Fruit fly (Drosophila melanogaster) whole organism, embryonic: ENCODE measurements around the gene CG31867.

Source experiments
- Blimp-1 ChIP-seq: fragments of 200-800 bp; sonication (Bioruptor generic); optimal IDR thresholded peaks from 3 replicates; lab custom pipeline; 2018; ENCODE audit warnings: missing biosample characterization, missing genetic modification characterization, mild to moderate bottlenecking, moderate library complexity, missing genetic modification reagents
- CG10366 ChIP-seq: fragments of 200-800 bp; sonication (Bioruptor generic); IDR thresholded peaks from 2 replicates; pipeline ENCODE4 v1.3.6; 2022; ENCODE audit warnings: missing biosample characterization, missing genetic modification characterization
- CG12155 ChIP-seq: fragments of 200-800 bp; sonication (Bioruptor generic); optimal IDR thresholded peaks from 3 replicates; lab custom pipeline; 2016; ENCODE audit warnings: missing biosample characterization, missing genetic modification characterization
- CG12391 ChIP-seq: fragments of 200-800 bp; sonication (Bioruptor generic); optimal IDR thresholded peaks from 3 replicates; lab custom pipeline; 2018; ENCODE audit warnings: missing biosample characterization, mild to moderate bottlenecking, missing genetic modification characterization, moderate library complexity
- CG12769 ChIP-seq: fragments of 200-800 bp; sonication (Bioruptor generic); optimal IDR thresholded peaks from 2 replicates; lab custom pipeline; 2019; ENCODE audit warnings: missing biosample characterization, mild to moderate bottlenecking, missing genetic modification characterization, moderate library complexity
- CG13624 ChIP-seq: fragments of 200-800 bp; sonication (Bioruptor generic); optimal IDR thresholded peaks from 2 replicates; lab custom pipeline; 2016; ENCODE audit warnings: missing biosample characterization, missing genetic modification characterization
- CG14050 ChIP-seq: fragments of 200-800 bp; sonication (Bioruptor generic); IDR thresholded peaks from 3 replicates; pipeline ENCODE4 v1.3.6; 2022; ENCODE audit warnings: missing biosample characterization, missing genetic modification characterization
- CG15514 ChIP-seq: fragments of 200-800 bp; sonication (Bioruptor generic); optimal IDR thresholded peaks from 3 replicates; lab custom pipeline; 2017; ENCODE audit warnings: missing biosample characterization, missing genetic modification characterization, mild to moderate bottlenecking, moderate library complexity, missing genetic modification reagents
- CG17186 ChIP-seq: fragments of 200-800 bp; sonication (Bioruptor generic); optimal IDR thresholded peaks from 3 replicates; lab custom pipeline; 2017; ENCODE audit warnings: missing biosample characterization, missing genetic modification reagents, missing genetic modification characterization
- CG17361 ChIP-seq: fragments of 200-800 bp; sonication (Bioruptor generic); IDR thresholded peaks from 3 replicates; pipeline ENCODE4 v1.3.6; 2022; ENCODE audit warnings: missing biosample characterization, missing genetic modification characterization
- CG17912 ChIP-seq: fragments of 200-800 bp; sonication (Bioruptor generic); optimal IDR thresholded peaks from 2 replicates; lab custom pipeline; 2018; ENCODE audit warnings: missing biosample characterization, mild to moderate bottlenecking, missing genetic modification characterization
- CG30431 ChIP-seq: fragments of 200-800 bp; sonication (Bioruptor generic); optimal IDR thresholded peaks from 2 replicates; lab custom pipeline; 2017; ENCODE audit warnings: missing biosample characterization, missing genetic modification characterization
- CG32532 ChIP-seq: fragments of 200-800 bp; sonication (Bioruptor generic); IDR thresholded peaks from 2 replicates; pipeline ENCODE4 v1.3.6; 2022; ENCODE audit warnings: missing biosample characterization, missing genetic modification characterization
- CG32767 ChIP-seq: fragments of 200-800 bp; sonication (Bioruptor generic); IDR thresholded peaks from 2 replicates; pipeline ENCODE4 v1.3.6; 2022; ENCODE audit warnings: missing biosample characterization, missing genetic modification characterization
- CG33213 ChIP-seq: fragments of 200-800 bp; sonication (Bioruptor generic); optimal IDR thresholded peaks from 3 replicates; lab custom pipeline; 2016; ENCODE audit warnings: missing biosample characterization, missing genetic modification characterization
- CG4282 ChIP-seq: fragments of 200-800 bp; sonication (Bioruptor generic); optimal IDR thresholded peaks from 2 replicates; lab custom pipeline; 2016; ENCODE audit warnings: missing biosample characterization, missing genetic modification characterization
- CG5245 ChIP-seq: fragments of 200-800 bp; sonication (Bioruptor generic); optimal IDR thresholded peaks from 3 replicates; lab custom pipeline; 2016; ENCODE audit warnings: missing biosample characterization, missing genetic modification characterization
- CG6254 ChIP-seq: fragments of 200-800 bp; sonication (Bioruptor generic); optimal IDR thresholded peaks from 3 replicates; lab custom pipeline; 2017; ENCODE audit warnings: mild to moderate bottlenecking, missing biosample characterization, missing genetic modification reagents, missing genetic modification characterization
- CG7271 ChIP-seq: fragments of 200-800 bp; sonication (Bioruptor generic); optimal IDR thresholded peaks from 2 replicates; lab custom pipeline; 2018; ENCODE audit warnings: missing biosample characterization, mild to moderate bottlenecking, missing genetic modification characterization, moderate library complexity
- CG7745 ChIP-seq: fragments of 200-800 bp; sonication (Bioruptor generic); optimal IDR thresholded peaks from 2 replicates; lab custom pipeline; 2018; ENCODE audit warnings: missing biosample characterization, mild to moderate bottlenecking, missing genetic modification characterization, moderate library complexity
- CG7963 ChIP-seq: fragments of 200-800 bp; sonication (Bioruptor generic); IDR thresholded peaks from 3 replicates; pipeline ENCODE4 v1.3.6; 2022; ENCODE audit warnings: missing biosample characterization, missing genetic modification characterization; ENCODE audit not compliant: partially characterized antibody
- CG8089 ChIP-seq: fragments of 200-800 bp; sonication (Bioruptor generic); optimal IDR thresholded peaks from 3 replicates; lab custom pipeline; 2016; ENCODE audit warnings: missing biosample characterization, missing genetic modification characterization
- CG8281 ChIP-seq: fragments of 200-800 bp; sonication (Bioruptor generic); optimal IDR thresholded peaks from 2 replicates; lab custom pipeline; 2018; ENCODE audit warnings: missing biosample characterization, mild to moderate bottlenecking, missing genetic modification characterization, moderate library complexity
- CG8765 ChIP-seq: fragments of 200-800 bp; sonication (Bioruptor generic); IDR thresholded peaks from 2 replicates; pipeline ENCODE4 v1.3.6; 2022; ENCODE audit warnings: missing biosample characterization, missing genetic modification characterization
- Chrac-16 ChIP-seq: fragments of 200-800 bp; sonication (Bioruptor generic); optimal IDR thresholded peaks from 3 replicates; lab custom pipeline; 2016; ENCODE audit warnings: missing biosample characterization, missing genetic modification characterization
- Doc3 ChIP-seq: fragments of 200-800 bp; sonication (Bioruptor generic); IDR thresholded peaks from 3 replicates; pipeline ENCODE4 v1.3.6; 2022; ENCODE audit warnings: missing biosample characterization, missing genetic modification characterization; ENCODE audit not compliant: partially characterized antibody
- H2.0 ChIP-seq: fragments of 200-800 bp; sonication (Bioruptor generic); IDR thresholded peaks from 2 replicates; pipeline ENCODE4 v1.3.6; 2022; ENCODE audit warnings: missing biosample characterization, missing genetic modification characterization
- Hr39 ChIP-seq: fragments of >200 bp; optimal IDR thresholded peaks from 2 replicates; lab custom pipeline; 2017
- Hr51 ChIP-seq, 2 experiments: fragments of 200-800 bp; sonication (Bioruptor generic); optimal IDR thresholded peaks; 2 replicates in 1 of 2; 3 replicates in 1 of 2; lab custom pipeline; 2016 to 2018; ENCODE audit warnings: missing biosample characterization in 2 of 2, missing genetic modification characterization in 2 of 2, mild to moderate bottlenecking in 1 of 2, moderate library complexity in 1 of 2
- PHDP ChIP-seq: fragments of 200-800 bp; sonication (Bioruptor generic); optimal IDR thresholded peaks from 3 replicates; lab custom pipeline; 2018; ENCODE audit warnings: missing biosample characterization, mild to moderate bottlenecking, missing genetic modification characterization, moderate library complexity
- al ChIP-seq: fragments of 200-800 bp; sonication (Bioruptor generic); IDR thresholded peaks from 2 replicates; pipeline ENCODE4 v1.3.6; 2022; ENCODE audit warnings: missing biosample characterization, missing genetic modification characterization
- ase ChIP-seq: fragments of 200-800 bp; sonication (Bioruptor generic); IDR thresholded peaks from 3 replicates; pipeline ENCODE4 v1.3.6; 2022; ENCODE audit warnings: missing biosample characterization, missing genetic modification characterization
- bab2 ChIP-seq: fragments of 200-800 bp; sonication (Bioruptor generic); optimal IDR thresholded peaks from 2 replicates; lab custom pipeline; 2016; ENCODE audit warnings: missing biosample characterization, missing genetic modification characterization
- bbx ChIP-seq: fragments of 200-800 bp; sonication (Bioruptor generic); IDR thresholded peaks from 2 replicates; pipeline ENCODE4 v1.3.6; 2022; ENCODE audit warnings: missing biosample characterization, missing genetic modification characterization; ENCODE audit not compliant: partially characterized antibody
- crol ChIP-seq: fragments of 200-800 bp; sonication (Bioruptor generic); IDR thresholded peaks from 2 replicates; pipeline ENCODE4 v1.3.6; 2022; ENCODE audit warnings: missing biosample characterization, missing genetic modification characterization
- da ChIP-seq: fragments of 200-800 bp; sonication (Bioruptor generic); optimal IDR thresholded peaks from 2 replicates; lab custom pipeline; 2016; ENCODE audit warnings: missing biosample characterization, missing genetic modification characterization
- dimm ChIP-seq: fragments of 200-800 bp; sonication (Bioruptor generic); IDR thresholded peaks from 2 replicates; pipeline ENCODE4 v1.3.6; 2022; ENCODE audit warnings: missing biosample characterization, missing genetic modification characterization
- dpn ChIP-seq, 2 experiments: fragments of 200-800 bp; sonication (Bioruptor generic); optimal IDR thresholded peaks; 3 replicates each; lab custom pipeline; 2016; ENCODE audit warnings: missing biosample characterization in 2 of 2, missing genetic modification characterization in 2 of 2
- ewg ChIP-seq: fragments of 200-800 bp; sonication (Bioruptor generic); optimal IDR thresholded peaks from 3 replicates; lab custom pipeline; 2017; ENCODE audit warnings: mild to moderate bottlenecking, missing biosample characterization, missing genetic modification reagents, missing genetic modification characterization
- gsb ChIP-seq: fragments of 200-800 bp; sonication (Bioruptor generic); IDR thresholded peaks from 2 replicates; pipeline ENCODE4 v1.3.6; 2022; ENCODE audit warnings: missing biosample characterization, missing genetic modification characterization
- knrl ChIP-seq: fragments of 200-800 bp; sonication (Bioruptor generic); IDR thresholded peaks from 3 replicates; pipeline ENCODE4 v1.3.6; 2022; ENCODE audit warnings: missing biosample characterization, missing genetic modification characterization; ENCODE audit not compliant: partially characterized antibody
- lmd ChIP-seq: fragments of 200-800 bp; sonication (Bioruptor generic); IDR thresholded peaks from 2 replicates; pipeline ENCODE4 v1.3.6; 2022; ENCODE audit warnings: missing biosample characterization, missing genetic modification characterization
- mirr ChIP-seq: fragments of 200-800 bp; sonication (Bioruptor generic); optimal IDR thresholded peaks from 3 replicates; lab custom pipeline; 2018; ENCODE audit warnings: missing biosample characterization, mild to moderate bottlenecking, missing genetic modification characterization
- psq ChIP-seq: fragments of 200-800 bp; sonication (Bioruptor generic); optimal IDR thresholded peaks from 2 replicates; lab custom pipeline; 2017; ENCODE audit warnings: missing biosample characterization, missing genetic modification characterization
- sens ChIP-seq: fragments of 200-800 bp; sonication (Bioruptor generic); peaks from one replicate; lab custom pipeline; 2016; ENCODE audit warnings: missing biosample characterization, missing genetic modification characterization
- stc ChIP-seq: fragments of 200-800 bp; sonication (Bioruptor generic); IDR thresholded peaks from 2 replicates; pipeline ENCODE4 v1.3.6; 2022; ENCODE audit warnings: missing biosample characterization, missing genetic modification characterization
- sug ChIP-seq: fragments of 200-800 bp; optimal IDR thresholded peaks from 2 replicates; lab custom pipeline; 2019; ENCODE audit warnings: missing biosample characterization, mild to moderate bottlenecking, missing genetic modification characterization, moderate library complexity
- trem ChIP-seq: fragments of 200-800 bp; optimal IDR thresholded peaks from 3 replicates; lab custom pipeline; 2019; ENCODE audit warnings: missing biosample characterization, mild to moderate bottlenecking, missing genetic modification characterization, moderate library complexity
- vnd ChIP-seq: fragments of 200-800 bp; sonication (Bioruptor generic); IDR thresholded peaks from 3 replicates; pipeline ENCODE4 v1.3.6; 2022; ENCODE audit warnings: missing biosample characterization, missing genetic modification characterization; ENCODE audit not compliant: partially characterized antibody
- yki ChIP-seq: fragments of >200 bp; optimal IDR thresholded peaks from 3 replicates; lab custom pipeline; 2018

Gene CG31867

dm6 chr2L:11168684-11169549, 23.7 kb upstream of the CG31867 start (continued):
- TF ChIP-seq vnd (GFP tag; lab: Robert Waterston, UW) (no peak), H2.0 (GFP tag; lab: Robert Waterston, UW) (no peak), dimm (no peak), CG8281 (tag; lab: Kevin White, UChicago) (no peak), lmd (GFP tag; lab: Robert Waterston, UW) (no peak), CG10366 (GFP tag; lab: Robert Waterston, UW) (no peak; the same call in 1 of the 2 replicates), sens (GFP tag; lab: Kevin White, UChicago) (no peak), CG17186 (GFP tag; lab: Kevin White, UChicago) (no peak), al (GFP tag; lab: Robert Waterston, UW) (no peak), da (GFP tag; lab: Kevin White, UChicago) (no peak), CG7745 (tag; lab: Kevin White, UChicago) (no peak), CG15514 (GFP tag; lab: Kevin White, UChicago) (no peak), Blimp-1 (GFP tag; lab: Kevin White, UChicago) (no peak), Hr39 (lab: Kevin White, UChicago) (no peak), knrl (GFP tag; lab: Robert Waterston, UW) (no peak), Hr51 (GFP tag; optimal IDR thresholded peaks at IDR 0.05; lab: Kevin White, UChicago) (no peak), yki (lab: Kevin White, UChicago) (no peak), CG8089 (GFP tag; lab: Kevin White, UChicago) (no peak), CG4282 (no peak), CG13624 (no peak), psq (GFP tag; lab: Kevin White, UChicago) (no peak), CG7963 (GFP tag; lab: Robert Waterston, UW) (no peak), CG8765 (GFP tag; lab: Robert Waterston, UW) (no peak), CG17912 (GFP tag; lab: Kevin White, UChicago) (no peak), mirr (peak; percentile 9), CG12769 (tag; lab: Kevin White, UChicago) (peak; percentile 73), CG12391 (tag; lab: Kevin White, UChicago) (no peak), ase (0 out of 3 replicates have a peak, but pooled peaks have one; percentile 22), sug (no peak), CG7271 (tag; lab: Kevin White, UChicago) (no peak), CG32767 (0 out of 2 replicates have a peak, but pooled peaks have one; percentile 60), CG32532 (no peak), CG5245 (GFP tag; lab: Kevin White, UChicago) (no peak), stc (GFP tag; lab: Robert Waterston, UW) (no peak), CG12155 (GFP tag; lab: Kevin White, UChicago) (no peak), Doc3 (0 out of 3 replicates have a peak, but pooled peaks have one; percentile 10), CG17361 (GFP tag; lab: Robert Waterston, UW) (no peak), Chrac-16 (GFP tag; lab: Kevin White, UChicago) (no peak), CG33213 (GFP tag; lab: Kevin White, UChicago) (no peak), ewg (peak; percentile 93), CG14050 (GFP tag; lab: Robert Waterston, UW) (no peak), PHDP (no peak), bbx (GFP tag; lab: Robert Waterston, UW) (no peak), CG30431 (GFP tag; lab: Kevin White, UChicago) (no peak), bab2 (GFP tag; lab: Kevin White, UChicago) (no peak), dpn (GFP tag; optimal IDR thresholded peaks at IDR 0.05; lab: Kevin White, UChicago) (no peak), crol (GFP tag; lab: Robert Waterston, UW) (peak; percentile 83), gsb (GFP tag; lab: Robert Waterston, UW) (no peak), CG6254 (GFP tag; lab: Kevin White, UChicago) (no peak), trem (tag; lab: Kevin White, UChicago) (no peak)
